Fruit fly (Drosophila melanogaster) whole organism, prepupa: ENCODE data around the gene CG3347.

Source experiments
- CG11294 ChIP-seq: fragments of 200-800 bp; sonication (Bioruptor generic); IDR thresholded peaks from 2 replicates; pipeline ENCODE4 v1.3.6; 2022; ENCODE audit warnings: missing biosample characterization, missing genetic modification characterization
- CG3032 ChIP-seq: fragments of 200-800 bp; optimal IDR thresholded peaks from 2 replicates; lab custom pipeline; 2019; ENCODE audit warnings: missing biosample characterization, mild to moderate bottlenecking, missing genetic modification characterization, moderate library complexity
- CG6163 ChIP-seq: fragments of 200-800 bp; sonication (Bioruptor generic); IDR thresholded peaks from 3 replicates; pipeline ENCODE4 v1.3.6; 2022; ENCODE audit warnings: missing biosample characterization, missing genetic modification characterization
- Gug ChIP-seq: fragments of 200-800 bp; sonication (Bioruptor generic); IDR thresholded peaks from 2 replicates; pipeline ENCODE4 v1.3.6; 2022; ENCODE audit warnings: missing biosample characterization, missing genetic modification characterization
- Hr39 ChIP-seq: fragments of 200-800 bp; sonication (Bioruptor generic); optimal IDR thresholded peaks from 2 replicates; lab custom pipeline; 2016; ENCODE audit warnings: missing biosample characterization, missing genetic modification characterization
- Lpt ChIP-seq: fragments of 200-800 bp; sonication (Bioruptor generic); optimal IDR thresholded peaks from 3 replicates; lab custom pipeline; 2016; ENCODE audit warnings: missing biosample characterization, missing genetic modification characterization
- Met ChIP-seq: fragments of 200-800 bp; sonication (Bioruptor generic); optimal IDR thresholded peaks from 3 replicates; lab custom pipeline; 2016; ENCODE audit warnings: missing biosample characterization, missing genetic modification characterization
- OdsH ChIP-seq: fragments of 200-800 bp; sonication (Bioruptor generic); optimal IDR thresholded peaks from 3 replicates; lab custom pipeline; 2016; ENCODE audit warnings: missing biosample characterization, missing genetic modification characterization
- Sox15 ChIP-seq: fragments of 200-800 bp; sonication (Bioruptor generic); optimal IDR thresholded peaks from 3 replicates; lab custom pipeline; 2016; ENCODE audit warnings: missing biosample characterization, missing genetic modification characterization
- fkh ChIP-seq: fragments of 200-800 bp; sonication (Bioruptor generic); optimal IDR thresholded peaks from 3 replicates; lab custom pipeline; 2017; ENCODE audit warnings: missing biosample characterization, mild to moderate bottlenecking, missing genetic modification characterization, moderate library complexity
- salr ChIP-seq, 2 experiments: fragments of 200-800 bp; sonication (Bioruptor generic); optimal IDR thresholded peaks; 3 replicates each; lab custom pipeline; 2016 to 2018; ENCODE audit warnings: missing biosample characterization in 2 of 2, missing genetic modification characterization in 2 of 2, mild to moderate bottlenecking in 1 of 2

DNA sequence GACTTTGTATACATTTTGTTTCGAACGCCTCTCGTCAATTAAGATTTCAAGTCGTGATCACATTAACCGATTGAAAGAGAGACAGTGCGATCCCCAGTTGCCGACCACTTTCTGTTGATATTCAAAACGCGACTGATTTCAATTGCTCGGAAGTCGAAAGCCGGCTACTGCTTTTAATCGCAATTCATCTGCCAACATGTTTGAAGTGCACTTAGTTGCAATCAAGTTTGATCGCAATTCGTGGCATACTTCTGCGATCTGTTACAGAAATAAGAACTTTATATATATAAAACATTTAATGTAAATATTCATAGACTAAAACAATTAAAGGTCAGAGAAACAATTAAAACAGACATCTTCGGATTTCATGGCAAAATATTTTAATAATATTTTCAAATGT lies 25.3 kb downstream of the CG3347 start, which contains the start of gene CG9664:
- TF ChIP-seq Gug (GFP tag; lab: Robert Waterston, UW) (no peak), CG3032 (tag; lab: Kevin White, UChicago) (no peak), Sox15 (GFP tag; lab: Kevin White, UChicago) (no peak), CG11294 (GFP tag; lab: Robert Waterston, UW) (no peak), CG6163 (GFP tag; lab: Robert Waterston, UW) (no peak), fkh (GFP tag; lab: Kevin White, UChicago) (no peak), Hr39 (GFP tag; lab: Kevin White, UChicago) (no peak), Met (GFP tag; lab: Kevin White, UChicago) (no peak), Lpt (GFP tag; lab: Kevin White, UChicago) (no peak), salr (GFP tag; optimal IDR thresholded peaks at IDR 0.05; lab: Kevin White, UChicago) (no peak), OdsH (no peak)
